Worm (Caenorhabditis elegans) whole organism, late embryonic: ENCODE measurements around the gene Y51B9A.5.

Experiments used
- ama-1 ChIP-seq: fragments of 150-350 bp; optimal IDR thresholded peaks from 2 replicates; lab custom pipeline; 2014
- ceh-34 ChIP-seq: sonication (generic microtip); optimal IDR thresholded peaks from 2 replicates; lab custom pipeline; 2016; ENCODE audit warnings: mild to moderate bottlenecking, missing genetic modification characterization, missing compliant biosample characterization
- ceh-6 ChIP-seq: fragments of 200-800 bp; sonication (Bioruptor generic); optimal IDR thresholded peaks from 2 replicates; lab custom pipeline; 2018; ENCODE audit warnings: mild to moderate bottlenecking, missing genetic modification characterization, missing compliant biosample characterization
- che-1 ChIP-seq: sonication (generic microtip); optimal IDR thresholded peaks from 2 replicates; lab custom pipeline; 2016; ENCODE audit warnings: mild to moderate bottlenecking, missing genetic modification characterization, missing compliant biosample characterization
- lin-11 ChIP-seq: fragments of 200-800 bp; sonication (Bioruptor generic); optimal IDR thresholded peaks from 2 replicates; lab custom pipeline; 2018; ENCODE audit warnings: mild to moderate bottlenecking, missing genetic modification characterization, missing compliant biosample characterization
- nfya-1 ChIP-seq: sonication (generic microtip); optimal IDR thresholded peaks from 2 replicates; lab custom pipeline; 2017; ENCODE audit warnings: missing genetic modification characterization, mild to moderate bottlenecking, missing compliant biosample characterization, antibody characterized with exemption, moderate library complexity
- nhr-11 ChIP-seq: fragments of 150-350 bp; optimal IDR thresholded peaks from 2 replicates; lab custom pipeline; 2014; ENCODE audit warnings: missing biosample characterization, missing genetic modification characterization
- npax-4 ChIP-seq: sonication (generic microtip); optimal IDR thresholded peaks from 2 replicates; lab custom pipeline; 2016; ENCODE audit warnings: missing genetic modification characterization, missing compliant biosample characterization
- pha-4 ChIP-seq: fragments of 150-350 bp; optimal IDR thresholded peaks from 2 replicates; lab custom pipeline; 2018; ENCODE audit warnings: missing biosample characterization, missing genetic modification reagents, missing genetic modification characterization
- pqm-1 ChIP-seq: sonication (generic microtip); optimal IDR thresholded peaks from 2 replicates; lab custom pipeline; 2016; ENCODE audit warnings: missing genetic modification characterization, missing compliant biosample characterization
- unc-42 ChIP-seq: sonication (generic microtip); optimal IDR thresholded peaks from 2 replicates; lab custom pipeline; 2016; ENCODE audit warnings: missing genotype, missing genetic modification characterization, missing compliant biosample characterization
- unc-55 ChIP-seq: sonication (generic microtip); optimal IDR thresholded peaks from 2 replicates; lab custom pipeline; 2017; ENCODE audit warnings: missing biosample characterization, missing genetic modification reagents, missing genetic modification characterization

DNA sequence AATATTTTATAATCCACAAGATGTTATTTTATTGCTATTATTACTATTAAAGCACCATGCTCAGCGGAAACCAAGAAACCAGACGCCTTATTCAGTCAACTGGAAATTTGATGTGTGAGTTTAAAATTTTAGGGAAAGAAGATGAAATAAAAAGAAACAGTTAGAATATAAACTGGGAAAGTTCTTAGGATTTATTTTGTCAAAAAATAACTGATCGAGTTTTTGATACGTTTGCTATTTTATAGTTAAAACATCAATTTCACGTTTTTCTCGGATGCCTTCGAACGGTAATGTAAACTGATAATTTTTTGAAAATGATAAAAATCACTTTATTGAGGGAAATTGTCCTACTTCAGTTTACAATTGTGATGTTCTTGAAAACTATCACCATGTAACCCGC is 31.6 kb upstream of the Y51B9A.5 start, which contains the start of gene C06C3.3:
- TF ChIP-seq nhr-11 (tag; lab: Kevin White, UChicago) (no peak), ama-1 (lab: Kevin White, UChicago) (no peak), nfya-1 (no peak), unc-55 (GFP tag; lab: Kevin White, UChicago) (no peak), ceh-34 (tag; lab: Kevin White, UChicago) (no peak), pqm-1 (no peak), lin-11 (tag; lab: Kevin White, UChicago) (no peak), unc-42 (tag; lab: Kevin White, UChicago) (no peak), che-1 (tag; lab: Kevin White, UChicago) (no peak), pha-4 (no peak), ceh-6 (GFP tag; lab: Kevin White, UChicago) (no peak), npax-4 (tag; lab: Kevin White, UChicago) (no peak)
